Fruit fly (Drosophila melanogaster) whole organism, prepupa: ENCODE data around the gene for.

Experiments
- Blimp-1 ChIP-seq: fragments of 200-800 bp; sonication (Bioruptor generic); optimal IDR thresholded peaks from 3 replicates; lab custom pipeline; 2017; ENCODE audit warnings: missing biosample characterization, missing genetic modification characterization, mild to moderate bottlenecking, moderate library complexity, missing genetic modification reagents
- CG31627 ChIP-seq: fragments of 200-800 bp; sonication (Bioruptor generic); optimal IDR thresholded peaks from 3 replicates; lab custom pipeline; 2016; ENCODE audit warnings: missing biosample characterization, missing genetic modification characterization
- CG34406 ChIP-seq: fragments of 200-800 bp; sonication (Bioruptor generic); optimal IDR thresholded peaks from 3 replicates; lab custom pipeline; 2016; ENCODE audit warnings: missing biosample characterization, missing genetic modification characterization
- CG6854 ChIP-seq: fragments of 200-800 bp; sonication (Bioruptor generic); optimal IDR thresholded peaks from 2 replicates; lab custom pipeline; 2017; ENCODE audit warnings: missing biosample characterization, mild to moderate bottlenecking, missing genetic modification characterization
- CG8119 ChIP-seq: fragments of 200-800 bp; sonication (Bioruptor generic); IDR thresholded peaks from 3 replicates; pipeline ENCODE4 v1.3.6; 2022; ENCODE audit warnings: missing biosample characterization, missing genetic modification characterization
- Ets96B ChIP-seq: fragments of 200-800 bp; optimal IDR thresholded peaks from 2 replicates; lab custom pipeline; 2019; ENCODE audit warnings: missing biosample characterization, mild to moderate bottlenecking, missing genetic modification characterization, moderate library complexity
- Sox102F ChIP-seq: fragments of 200-800 bp; sonication (Bioruptor generic); optimal IDR thresholded peaks from 2 replicates; lab custom pipeline; 2016; ENCODE audit warnings: missing biosample characterization, mild to moderate bottlenecking, missing genetic modification characterization
- cyc ChIP-seq: fragments of 200-800 bp; sonication (Bioruptor generic); optimal IDR thresholded peaks from 3 replicates; lab custom pipeline; 2016; ENCODE audit warnings: missing biosample characterization, missing genetic modification characterization
- fd85E ChIP-seq: fragments of 200-800 bp; sonication (Bioruptor generic); optimal IDR thresholded peaks from 3 replicates; lab custom pipeline; 2016; ENCODE audit warnings: missing biosample characterization, missing genetic modification characterization
- spab ChIP-seq: fragments of 200-800 bp; sonication (Bioruptor generic); optimal IDR thresholded peaks from 2 replicates; lab custom pipeline; 2017; ENCODE audit warnings: missing biosample characterization, mild to moderate bottlenecking, missing genetic modification characterization, missing genetic modification reagents
- vri ChIP-seq: fragments of 200-800 bp; sonication (Bioruptor generic); optimal IDR thresholded peaks from 3 replicates; lab custom pipeline; 2016; ENCODE audit warnings: missing biosample characterization, mild to moderate bottlenecking, missing genetic modification characterization

- no peak for TF ChIP-seq CG34406 (GFP tag; lab: Kevin White, UChicago)
- TF ChIP-seq fd85E (GFP tag; lab: Kevin White, UChicago): no peak
- no peak for TF ChIP-seq CG6854
- TF ChIP-seq cyc (GFP tag; lab: Kevin White, UChicago): no peak
- no peak for TF ChIP-seq Blimp-1 (GFP tag; lab: Kevin White, UChicago)
- TF ChIP-seq Ets96B (tag; lab: Kevin White, UChicago): no peak
- no peak for TF ChIP-seq CG8119 (GFP tag; lab: Robert Waterston, UW)
- TF ChIP-seq CG31627: no peak
- TF ChIP-seq Sox102F (GFP tag; lab: Kevin White, UChicago): no peak
- TF ChIP-seq vri: no peak
- TF ChIP-seq spab: no peak
Observed at dm6 chr2L:3695361-3695818, 38.6 kb upstream of the for start, which contains the start of gene CG16713.
